Fruit fly (Drosophila melanogaster): ENCODE results near the gene CG32453.

CG32453 gene

dm6 chr3L:22742121-22742531 lies 45.1 kb downstream of the CG32453 start (continued):
- no peak for TF ChIP-seq Abd-B (GFP tag; optimal IDR thresholded peaks at IDR 0.05)
- TF ChIP-seq pum (GFP tag; optimal IDR thresholded peaks at IDR 0.05): no peak
- no peak for TF ChIP-seq PHDP (tag; optimal IDR thresholded peaks at IDR 0.05)
- no peak for TF ChIP-seq prd (optimal IDR thresholded peaks at IDR 0.05)
- TF ChIP-seq prd (GFP tag; IDR thresholded peaks at IDR 0.05): no peak
- no peak for TF ChIP-seq sim (GFP tag; IDR thresholded peaks at IDR 0.05)
- no peak for TF ChIP-seq Atf-2 (GFP tag; optimal IDR thresholded peaks at IDR 0.05)
- no peak for TF ChIP-seq Atf3 (GFP tag; optimal IDR thresholded peaks at IDR 0.05)
- no peak for TF ChIP-seq BEAF-32 (GFP tag; optimal IDR thresholded peaks at IDR 0.05)
- TF ChIP-seq CG9876 (GFP tag; optimal IDR thresholded peaks at IDR 0.05): no peak
- TF ChIP-seq CG30431 (GFP tag; optimal IDR thresholded peaks at IDR 0.05): no peak
- TF ChIP-seq aop (GFP tag; IDR thresholded peaks at IDR 0.05): no peak
- no peak for TF ChIP-seq btn (GFP tag; optimal IDR thresholded peaks at IDR 0.05)
- no peak for TF ChIP-seq abd-A (tag; optimal IDR thresholded peaks at IDR 0.05)
- no peak for TF ChIP-seq CG32772 (GFP tag; IDR thresholded peaks at IDR 0.05)
- no peak for TF ChIP-seq usp (GFP tag; optimal IDR thresholded peaks at IDR 0.05)
- no peak for TF ChIP-seq GATAe (GFP tag; conservative IDR thresholded peaks at IDR 0.05)
- TF ChIP-seq ranshi (GFP tag; IDR thresholded peaks at IDR 0.05): no peak
- TF ChIP-seq Fer1 (GFP tag; optimal IDR thresholded peaks at IDR 0.05): no peak
- no peak for TF ChIP-seq wek (GFP tag; optimal IDR thresholded peaks at IDR 0.05)
- no peak for TF ChIP-seq scrt (GFP tag; optimal IDR thresholded peaks at IDR 0.05)
- TF ChIP-seq ATbp (GFP tag; optimal IDR thresholded peaks at IDR 0.05): no peak
- TF ChIP-seq jing (GFP tag; optimal IDR thresholded peaks at IDR 0.05): no peak
- no peak for TF ChIP-seq CG18619 (GFP tag; optimal IDR thresholded peaks at IDR 0.05)
- no peak for TF ChIP-seq CG7745 (tag; optimal IDR thresholded peaks at IDR 0.05)
- TF ChIP-seq fru (optimal IDR thresholded peaks at IDR 0.05): no peak
- no peak for TF ChIP-seq Nf-YA (GFP tag; IDR thresholded peaks at IDR 0.05)
- 0 out of 2 replicates have a peak, but pooled peaks have one; percentile 8 for TF ChIP-seq NFAT (GFP tag; IDR thresholded peaks at IDR 0.05)
- peak in 1 of 2 experiments; percentile 57 for TF ChIP-seq insv (GFP tag; optimal IDR thresholded peaks at IDR 0.05)
- no peak for TF ChIP-seq Tbp (GFP tag; optimal IDR thresholded peaks at IDR 0.05)
- TF ChIP-seq ara (GFP tag; IDR thresholded peaks at IDR 0.05): no peak
- no peak for TF ChIP-seq grau (tag; optimal IDR thresholded peaks at IDR 0.05)
- no peak for TF ChIP-seq ac (GFP tag; optimal IDR thresholded peaks at IDR 0.05)
- TF ChIP-seq lmd (GFP tag; IDR thresholded peaks at IDR 0.05): no peak
- no peak for TF ChIP-seq CG9817 (tag; optimal IDR thresholded peaks at IDR 0.05)

dm6 chr3L:22742945-22743582 lies 46.0 kb downstream of the CG32453 start:
- peak; percentile 35 for TF ChIP-seq CG9437 (GFP tag; optimal IDR thresholded peaks at IDR 0.05)
- TF ChIP-seq Sox100B (GFP tag; optimal IDR thresholded peaks at IDR 0.05): peak; percentile 21
- no peak for TF ChIP-seq CG8478 (optimal IDR thresholded peaks at IDR 0.05)
- peak; percentile 11; the same call in 1 of the 2 replicates for TF ChIP-seq CG10366 (GFP tag; IDR thresholded peaks at IDR 0.05)
- TF ChIP-seq CG18262 (tag; optimal IDR thresholded peaks at IDR 0.05): peak; percentile 54
- TF ChIP-seq CG15514 (GFP tag; optimal IDR thresholded peaks at IDR 0.05): no peak
- TF ChIP-seq abd-A (tag; optimal IDR thresholded peaks at IDR 0.05): no peak
- peak; percentile 13 for TF ChIP-seq Meics (GFP tag; optimal IDR thresholded peaks at IDR 0.05)
- 0 out of 2 replicates have a peak, but pooled peaks have one; percentile 32 for TF ChIP-seq CG31441 (GFP tag; IDR thresholded peaks at IDR 0.05)
- TF ChIP-seq dmrt99B (tag; optimal IDR thresholded peaks at IDR 0.05): peak; percentile 15
- TF ChIP-seq CG14710 (tag; optimal IDR thresholded peaks at IDR 0.05): peak; percentile 12
- peak; percentile 38 for TF ChIP-seq phol (tag; optimal IDR thresholded peaks at IDR 0.05)
- TF ChIP-seq CG11723 (GFP tag; optimal IDR thresholded peaks at IDR 0.05): peak; percentile 0
- TF ChIP-seq HmgD (GFP tag; optimal IDR thresholded peaks at IDR 0.05): no peak
- TF ChIP-seq H15 (GFP tag; IDR thresholded peaks at IDR 0.05): 0 out of 3 replicates have a peak, but pooled peaks have one; percentile 18
- TF ChIP-seq CG5245 (GFP tag; optimal IDR thresholded peaks at IDR 0.05): peak; percentile 6
- peak; percentile 22 for TF ChIP-seq CG7556 (GFP tag; optimal IDR thresholded peaks at IDR 0.05)
- TF ChIP-seq CG12391 (tag; optimal IDR thresholded peaks at IDR 0.05): peak; percentile 2
- TF ChIP-seq CG1529 (GFP tag; optimal IDR thresholded peaks at IDR 0.05): peak; percentile 6
